Worm (Caenorhabditis elegans) whole organism, late embryonic: ENCODE data around the gene obr-3.

Source experiments
- C08G9.2 ChIP-seq: sonication (generic microtip); optimal IDR thresholded peaks from 2 replicates; lab custom pipeline; 2016; ENCODE audit warnings: mild to moderate bottlenecking, missing genetic modification characterization, moderate library complexity, missing compliant biosample characterization
- C38D4.7 ChIP-seq: fragments of 200-800 bp; sonication (Bioruptor generic); optimal IDR thresholded peaks from 2 replicates; lab custom pipeline; 2018; ENCODE audit warnings: mild to moderate bottlenecking, missing genetic modification characterization, moderate library complexity, missing compliant biosample characterization
- F13H6.1 ChIP-seq: sonication (generic microtip); optimal IDR thresholded peaks from 2 replicates; lab custom pipeline; 2016; ENCODE audit warnings: missing genetic modification characterization, missing compliant biosample characterization
- K02D7.2 ChIP-seq: sonication (generic microtip); optimal IDR thresholded peaks from 2 replicates; lab custom pipeline; 2017; ENCODE audit warnings: mild to moderate bottlenecking, missing genetic modification characterization, missing compliant biosample characterization
- K09A11.1 ChIP-seq: sonication (generic microtip); optimal IDR thresholded peaks from 2 replicates; lab custom pipeline; 2017; ENCODE audit warnings: antibody characterized with exemption, mild to moderate bottlenecking, missing genetic modification characterization, missing compliant biosample characterization; ENCODE audit not compliant: insufficient read depth
- T23F11.4 ChIP-seq: fragments of 200-800 bp; sonication (Bioruptor generic); optimal IDR thresholded peaks from 2 replicates; lab custom pipeline; 2018; ENCODE audit warnings: mild to moderate bottlenecking, missing genetic modification characterization, missing compliant biosample characterization
- ama-1 ChIP-seq: fragments of 150-350 bp; optimal IDR thresholded peaks from 2 replicates; lab custom pipeline; 2014
- ceh-14 ChIP-seq: sonication (generic microtip); optimal IDR thresholded peaks from 2 replicates; lab custom pipeline; 2016; ENCODE audit warnings: missing genotype, missing genetic modification characterization, missing compliant biosample characterization
- ceh-18 ChIP-seq: sonication (generic microtip); optimal IDR thresholded peaks from 2 replicates; lab custom pipeline; 2016; ENCODE audit warnings: missing genetic modification characterization, missing compliant biosample characterization
- ceh-2 ChIP-seq: sonication (generic microtip); optimal IDR thresholded peaks from 2 replicates; lab custom pipeline; 2016; ENCODE audit warnings: missing genotype, missing genetic modification characterization, missing compliant biosample characterization
- ceh-24 ChIP-seq: sonication (generic microtip); optimal IDR thresholded peaks from 2 replicates; lab custom pipeline; 2016; ENCODE audit warnings: mild to moderate bottlenecking, missing genetic modification characterization, missing compliant biosample characterization
- ceh-31 ChIP-seq: sonication (generic microtip); optimal IDR thresholded peaks from 2 replicates; lab custom pipeline; 2016; ENCODE audit warnings: missing genetic modification characterization, missing compliant biosample characterization
- ceh-34 ChIP-seq: sonication (generic microtip); optimal IDR thresholded peaks from 2 replicates; lab custom pipeline; 2016; ENCODE audit warnings: mild to moderate bottlenecking, missing genetic modification characterization, missing compliant biosample characterization
- ceh-45 ChIP-seq: fragments of 200-800 bp; sonication (Bioruptor generic); IDR thresholded peaks from 2 replicates; pipeline ENCODE4 v1.3.6; 2022; ENCODE audit warnings: missing genetic modification reagents, missing genetic modification characterization, missing compliant biosample characterization
- ceh-6 ChIP-seq: fragments of 200-800 bp; sonication (Bioruptor generic); optimal IDR thresholded peaks from 2 replicates; lab custom pipeline; 2018; ENCODE audit warnings: mild to moderate bottlenecking, missing genetic modification characterization, missing compliant biosample characterization
- ceh-9 ChIP-seq: sonication (generic microtip); optimal IDR thresholded peaks from 2 replicates; lab custom pipeline; 2016; ENCODE audit warnings: mild to moderate bottlenecking, missing genetic modification characterization, inconsistent platforms, missing compliant biosample characterization
- che-1 ChIP-seq: sonication (generic microtip); optimal IDR thresholded peaks from 2 replicates; lab custom pipeline; 2016; ENCODE audit warnings: mild to moderate bottlenecking, missing genetic modification characterization, missing compliant biosample characterization
- dve-1 ChIP-seq: sonication (generic microtip); optimal IDR thresholded peaks from 2 replicates; lab custom pipeline; 2017; ENCODE audit warnings: antibody characterized with exemption, mild to moderate bottlenecking, missing genetic modification characterization, missing compliant biosample characterization
- elt-2 ChIP-seq: sonication (generic microtip); optimal IDR thresholded peaks from 2 replicates; lab custom pipeline; 2016; ENCODE audit warnings: missing genetic modification reagents, missing genetic modification characterization, missing compliant biosample characterization
- elt-4 ChIP-seq: sonication (generic microtip); optimal IDR thresholded peaks from 2 replicates; lab custom pipeline; 2016; ENCODE audit warnings: missing genetic modification characterization, missing compliant biosample characterization
- ets-4 ChIP-seq: sonication (generic microtip); optimal IDR thresholded peaks from 2 replicates; lab custom pipeline; 2016; ENCODE audit warnings: missing genetic modification characterization, missing compliant biosample characterization
- eyg-1 ChIP-seq: sonication (generic microtip); optimal IDR thresholded peaks from 2 replicates; lab custom pipeline; 2016; ENCODE audit warnings: missing genotype, missing genetic modification characterization, missing compliant biosample characterization
- fkh-10 ChIP-seq: fragments of 150-350 bp; optimal IDR thresholded peaks from 2 replicates; lab custom pipeline; 2014; ENCODE audit warnings: missing biosample characterization, missing genetic modification reagents, missing genetic modification characterization
- fkh-6 ChIP-seq: sonication (generic microtip); optimal IDR thresholded peaks from 2 replicates; lab custom pipeline; 2016; ENCODE audit warnings: missing genetic modification characterization, missing compliant biosample characterization
- gmeb-2 ChIP-seq: sonication (generic microtip); optimal IDR thresholded peaks from 2 replicates; lab custom pipeline; 2016; ENCODE audit warnings: missing genetic modification characterization, inconsistent platforms, missing compliant biosample characterization
- hlh-13 ChIP-seq: fragments of 200-800 bp; sonication (Bioruptor generic); optimal IDR thresholded peaks from 2 replicates; lab custom pipeline; 2018; ENCODE audit warnings: mild to moderate bottlenecking, missing genetic modification characterization, missing compliant biosample characterization
- hlh-15 ChIP-seq: sonication (generic microtip); optimal IDR thresholded peaks from 2 replicates; lab custom pipeline; 2016; ENCODE audit warnings: missing genetic modification characterization, missing compliant biosample characterization
- hlh-30 ChIP-seq: sonication (generic microtip); optimal IDR thresholded peaks from 2 replicates; lab custom pipeline; 2017; ENCODE audit warnings: antibody characterized with exemption, missing genetic modification characterization, missing compliant biosample characterization; ENCODE audit not compliant: insufficient read depth
- hlh-6 ChIP-seq: sonication (generic microtip); optimal IDR thresholded peaks from 2 replicates; lab custom pipeline; 2016; ENCODE audit warnings: missing genotype, missing genetic modification characterization, missing compliant biosample characterization
- lim-6 ChIP-seq: sonication (generic microtip); optimal IDR thresholded peaks from 2 replicates; lab custom pipeline; 2016; ENCODE audit warnings: missing genetic modification characterization, missing compliant biosample characterization
- lin-11 ChIP-seq: fragments of 200-800 bp; sonication (Bioruptor generic); optimal IDR thresholded peaks from 2 replicates; lab custom pipeline; 2018; ENCODE audit warnings: mild to moderate bottlenecking, missing genetic modification characterization, missing compliant biosample characterization
- nfya-1 ChIP-seq: sonication (generic microtip); optimal IDR thresholded peaks from 2 replicates; lab custom pipeline; 2017; ENCODE audit warnings: missing genetic modification characterization, mild to moderate bottlenecking, missing compliant biosample characterization, antibody characterized with exemption, moderate library complexity
- nhr-11 ChIP-seq: fragments of 150-350 bp; optimal IDR thresholded peaks from 2 replicates; lab custom pipeline; 2014; ENCODE audit warnings: missing biosample characterization, missing genetic modification characterization
- nhr-232 ChIP-seq: sonication (generic microtip); optimal IDR thresholded peaks from 2 replicates; lab custom pipeline; 2016; ENCODE audit warnings: missing genetic modification characterization, missing compliant biosample characterization
- npax-4 ChIP-seq: sonication (generic microtip); optimal IDR thresholded peaks from 2 replicates; lab custom pipeline; 2016; ENCODE audit warnings: missing genetic modification characterization, missing compliant biosample characterization
- odd-2 ChIP-seq: sonication (generic microtip); optimal IDR thresholded peaks from 2 replicates; lab custom pipeline; 2017; ENCODE audit warnings: antibody characterized with exemption, mild to moderate bottlenecking, missing genetic modification characterization, missing compliant biosample characterization
- pat-9 ChIP-seq: fragments of 200-800 bp; sonication (Bioruptor generic); optimal IDR thresholded peaks from 2 replicates; lab custom pipeline; 2018; ENCODE audit warnings: mild to moderate bottlenecking, missing genetic modification characterization, moderate library complexity, missing compliant biosample characterization
- pax-1 ChIP-seq: fragments of 150-350 bp; optimal IDR thresholded peaks from 2 replicates; lab custom pipeline; 2014; ENCODE audit warnings: missing biosample characterization, missing genetic modification characterization
- pha-2 ChIP-seq: sonication (generic microtip); optimal IDR thresholded peaks from 2 replicates; lab custom pipeline; 2017; ENCODE audit warnings: mild to moderate bottlenecking, missing genetic modification characterization, missing compliant biosample characterization
- pros-1 ChIP-seq: fragments of 150-350 bp; optimal IDR thresholded peaks from 2 replicates; lab custom pipeline; 2014; ENCODE audit warnings: missing biosample characterization, missing genetic modification reagents, missing genetic modification characterization
- rnt-1 ChIP-seq: sonication (generic microtip); optimal IDR thresholded peaks from 2 replicates; lab custom pipeline; 2016; ENCODE audit warnings: missing genetic modification characterization, missing compliant biosample characterization
- sdc-2 ChIP-seq: sonication (generic microtip); optimal IDR thresholded peaks from 2 replicates; lab custom pipeline; 2016; ENCODE audit warnings: missing genotype, missing genetic modification characterization, missing compliant biosample characterization
- sox-4 ChIP-seq: sonication (generic microtip); optimal IDR thresholded peaks from 2 replicates; lab custom pipeline; 2017; ENCODE audit warnings: mild to moderate bottlenecking, missing genetic modification characterization, inconsistent platforms, missing compliant biosample characterization
- tbx-2 ChIP-seq: sonication (generic microtip); optimal IDR thresholded peaks from 2 replicates; lab custom pipeline; 2016; ENCODE audit warnings: missing genetic modification characterization, missing compliant biosample characterization
- tbx-7 ChIP-seq: sonication (generic microtip); optimal IDR thresholded peaks from 2 replicates; lab custom pipeline; 2016; ENCODE audit warnings: missing genotype, missing genetic modification characterization, missing compliant biosample characterization
- unc-3 ChIP-seq, 2 experiments: fragments of 200-800 bp in 1 of 2; sonication (Bioruptor generic) in 1 of 2; sonication (generic microtip) in 1 of 2; conservative IDR thresholded peaks in 1 of 2; optimal IDR thresholded peaks in 1 of 2; 2 replicates each; pipeline versions ENCODE4 v1.3.6 to Lab custom; 2016 to 2022; ENCODE audit warnings: missing compliant biosample characterization in 2 of 2, missing genetic modification characterization in 2 of 2, missing genetic modification reagents in 1 of 2
- unc-42 ChIP-seq: sonication (generic microtip); optimal IDR thresholded peaks from 2 replicates; lab custom pipeline; 2016; ENCODE audit warnings: missing genotype, missing genetic modification characterization, missing compliant biosample characterization
- unc-86 ChIP-seq: sonication (generic microtip); optimal IDR thresholded peaks from 2 replicates; lab custom pipeline; 2016; ENCODE audit warnings: missing genetic modification characterization, missing compliant biosample characterization
- zip-5 ChIP-seq: sonication (generic microtip); optimal IDR thresholded peaks from 2 replicates; lab custom pipeline; 2016; ENCODE audit warnings: missing genetic modification characterization, missing compliant biosample characterization

obr-3 gene

DNA sequence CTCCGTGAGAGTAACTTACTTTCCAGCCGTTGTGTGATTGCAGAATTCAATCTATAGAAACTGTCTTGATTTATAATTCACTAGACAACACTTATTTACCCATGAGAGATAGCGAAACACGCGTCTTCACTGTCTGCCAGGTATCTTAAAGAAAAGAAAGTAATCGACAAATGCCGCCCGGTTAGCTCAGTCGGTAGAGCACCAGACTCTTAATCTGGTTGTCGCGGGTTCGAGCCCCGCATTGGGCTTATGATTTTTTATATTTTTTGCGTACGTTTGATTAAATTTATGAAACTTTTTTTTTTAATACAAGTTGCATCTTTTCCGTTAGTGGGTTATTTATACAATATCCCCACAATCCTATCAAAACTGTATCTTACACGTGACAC lies 27.6 kb downstream of the obr-3 start:
- TF ChIP-seq C08G9.2 (no peak), pat-9 (no peak), lin-11 (tag; lab: Kevin White, UChicago) (no peak), nfya-1 (tag; lab: Kevin White, UChicago) (no peak), rnt-1 (tag; lab: Kevin White, UChicago) (no peak), eyg-1 (tag; lab: Kevin White, UChicago) (no peak), ceh-6 (no peak), ceh-14 (tag; lab: Kevin White, UChicago) (no peak), dve-1 (tag; lab: Kevin White, UChicago) (no peak), K02D7.2 (tag; lab: Kevin White, UChicago) (no peak), unc-3 (GFP tag; conservative IDR thresholded peaks at IDR 0.05; lab: Robert Waterston, UW) (no peak), unc-3 (tag; optimal IDR thresholded peaks at IDR 0.05; lab: Kevin White, UChicago) (no peak), lim-6 (tag; lab: Kevin White, UChicago) (no peak), fkh-10 (GFP tag; lab: Kevin White, UChicago) (no peak)

DNA sequence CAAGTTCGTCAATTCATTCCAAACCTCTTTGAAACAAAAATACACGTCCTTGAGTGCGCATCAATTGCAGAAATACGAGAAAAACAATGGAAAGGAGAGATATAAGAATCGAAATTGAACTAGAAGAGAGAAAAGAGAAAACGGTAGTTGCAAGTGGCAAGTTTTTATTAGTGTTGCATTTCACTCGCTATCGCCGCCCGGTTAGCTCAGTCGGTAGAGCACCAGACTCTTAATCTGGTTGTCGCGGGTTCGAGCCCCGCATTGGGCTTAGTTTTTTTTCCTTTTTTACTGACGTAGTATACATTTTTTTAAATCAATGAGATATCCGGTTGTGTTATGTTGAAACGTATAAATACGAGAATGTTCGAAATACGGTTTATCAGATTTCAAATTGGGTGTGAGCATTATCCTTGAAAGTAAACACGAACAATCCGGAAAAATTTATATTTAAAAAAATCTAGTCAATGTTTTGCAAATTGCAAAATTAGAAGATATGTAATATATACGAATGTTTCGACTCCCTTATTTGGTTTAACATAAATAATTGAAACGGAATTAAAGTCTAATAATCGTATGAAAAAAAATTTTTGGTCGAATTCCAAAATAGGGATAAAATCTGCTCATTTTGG lies 28.1 kb downstream of the obr-3 start:
- TF ChIP-seq C08G9.2 (no peak), hlh-30 (tag; lab: Kevin White, UChicago) (no peak), hlh-6 (tag; lab: Kevin White, UChicago) (no peak), npax-4 (tag; lab: Kevin White, UChicago) (no peak), nhr-11 (tag; lab: Kevin White, UChicago) (no peak), ceh-14 (tag; lab: Kevin White, UChicago) (peak; percentile 37), F13H6.1 (tag; lab: Kevin White, UChicago) (no peak), che-1 (tag; lab: Kevin White, UChicago) (peak; percentile 32), ceh-18 (tag; lab: Kevin White, UChicago) (no peak), ceh-6 (no peak), sdc-2 (tag; lab: Kevin White, UChicago) (no peak), ceh-9 (tag; lab: Kevin White, UChicago) (no peak), K02D7.2 (tag; lab: Kevin White, UChicago) (no peak), pha-2 (no peak), K09A11.1 (no peak), fkh-6 (peak; percentile 14), elt-2 (tag; lab: Kevin White, UChicago) (no peak), gmeb-2 (tag; lab: Kevin White, UChicago) (peak; percentile 43), ceh-24 (tag; lab: Kevin White, UChicago) (no peak), odd-2 (no peak), ceh-31 (tag; lab: Kevin White, UChicago) (no peak), eyg-1 (tag; lab: Kevin White, UChicago) (no peak), ama-1 (lab: Kevin White, UChicago) (no peak), sox-4 (no peak), rnt-1 (tag; lab: Kevin White, UChicago) (no peak), unc-42 (tag; lab: Kevin White, UChicago) (no peak), lim-6 (tag; lab: Kevin White, UChicago) (no peak), elt-4 (tag; lab: Kevin White, UChicago) (no peak), zip-5 (tag; lab: Kevin White, UChicago) (peak; percentile 7), ceh-2 (tag; lab: Kevin White, UChicago) (no peak), lin-11 (tag; lab: Kevin White, UChicago) (no peak), dve-1 (tag; lab: Kevin White, UChicago) (peak; percentile 36), pros-1 (tag; lab: Kevin White, UChicago) (no peak), hlh-15 (tag; lab: Kevin White, UChicago) (peak; percentile 4), pax-1 (tag; lab: Kevin White, UChicago) (no peak), nfya-1 (tag; lab: Kevin White, UChicago) (no peak), tbx-7 (tag; lab: Kevin White, UChicago) (no peak), nhr-232 (tag; lab: Kevin White, UChicago) (peak; percentile 1), ets-4 (tag; lab: Kevin White, UChicago) (no peak), C38D4.7 (GFP tag; lab: Kevin White, UChicago) (no peak), hlh-13 (GFP tag; lab: Kevin White, UChicago) (no peak), unc-86 (tag; lab: Kevin White, UChicago) (no peak), ceh-34 (tag; lab: Kevin White, UChicago) (no peak), T23F11.4 (GFP tag; lab: Kevin White, UChicago) (no peak), tbx-2 (tag; lab: Kevin White, UChicago) (no peak), ceh-45 (GFP tag; lab: Robert Waterston, UW) (peak; percentile 40; the same call in 1 of the 2 replicates)
